Fruit fly (Drosophila melanogaster) S2 (cell line): ENCODE results near the gene Glt.

Experiments used
- CG8478 ChIP-seq: fragments of >200 bp; optimal IDR thresholded peaks from 2 replicates; lab custom pipeline; 2018
- CTCF ChIP-seq, 2 experiments: fragments of >200 bp; optimal IDR thresholded peaks; 2 replicates each; lab custom pipeline; 2018

Glt gene

DNA sequence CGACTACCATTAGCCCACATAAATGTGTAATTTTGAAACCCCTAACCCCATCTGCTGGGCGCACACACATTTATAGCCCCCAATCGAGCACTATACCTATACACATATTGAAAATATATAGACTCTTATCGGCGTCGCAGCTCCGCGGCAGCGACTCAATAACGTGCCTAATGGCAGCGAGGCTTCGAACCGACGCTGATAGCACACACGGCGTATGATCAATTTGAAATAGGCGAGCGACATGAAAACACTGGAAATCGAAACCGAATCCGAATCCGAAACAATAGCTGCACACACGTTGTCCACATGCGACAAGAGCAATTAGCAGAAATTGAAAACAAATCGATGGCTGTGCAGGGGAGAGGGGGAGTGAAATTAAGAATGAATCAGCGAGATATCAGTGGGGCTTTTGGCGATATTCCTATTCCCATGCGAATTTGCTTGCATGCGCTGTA is 21.8 kb downstream of the Glt start:
- TF ChIP-seq CTCF (optimal IDR thresholded peaks at IDR 0.05; lab: Kevin White, UChicago) (no peak), CG8478 (lab: Kevin White, UChicago) (no peak)

dm6 chr2L:8697915-8698627 is 25.6 kb downstream of the Glt start:
- no peak for TF ChIP-seq CTCF (optimal IDR thresholded peaks at IDR 0.05; lab: Kevin White, UChicago)
- no peak for TF ChIP-seq CG8478 (lab: Kevin White, UChicago)

dm6 chr2L:8699895-8700314 is 27.4 kb downstream of the Glt start:
- TF ChIP-seq CG8478 (lab: Kevin White, UChicago) = no peak
- no peak for TF ChIP-seq CTCF (optimal IDR thresholded peaks at IDR 0.05; lab: Kevin White, UChicago)

dm6 chr2L:8700870-8701616 is 28.5 kb downstream of the Glt start:
- TF ChIP-seq CG8478 (lab: Kevin White, UChicago) (no peak), CTCF (optimal IDR thresholded peaks at IDR 0.05; lab: Kevin White, UChicago) (no peak)

DNA sequence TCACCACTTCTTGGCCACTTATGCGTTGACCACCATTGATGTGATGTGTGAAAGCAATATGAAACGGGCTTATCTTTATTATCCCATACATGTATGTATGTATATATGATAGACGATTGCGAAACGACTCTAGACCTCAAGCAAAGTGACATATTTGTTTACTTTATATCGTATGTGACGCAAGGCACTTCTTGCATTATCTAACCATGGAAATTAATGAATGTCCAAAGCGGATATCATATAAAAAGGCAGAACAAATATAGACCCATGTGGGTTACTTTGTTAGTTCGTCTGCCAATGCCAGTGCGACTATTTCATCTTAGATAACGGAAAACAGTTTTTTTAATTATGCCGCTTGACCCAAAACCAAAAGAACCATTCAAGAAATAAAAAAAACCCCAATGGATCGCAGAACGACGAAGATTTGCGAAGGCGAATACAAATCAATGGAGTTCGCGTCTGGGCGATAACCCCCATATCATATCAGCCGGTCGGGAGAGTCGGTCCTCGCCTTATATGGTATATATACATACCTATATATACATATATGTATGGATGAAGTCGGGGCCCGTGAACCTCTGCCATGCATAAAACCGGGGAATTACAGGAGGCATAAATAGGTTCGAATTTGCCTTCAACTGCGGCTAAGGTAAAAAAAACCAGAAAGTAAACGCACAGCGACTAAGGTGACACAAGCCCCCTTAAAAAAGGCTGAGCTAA is 30.6 kb downstream of the Glt start:
- TF ChIP-seq CG8478 (lab: Kevin White, UChicago) (no peak), CTCF (optimal IDR thresholded peaks at IDR 0.05; lab: Kevin White, UChicago) (no peak)

dm6 chr2L:8704648-8705622 is 32.4 kb downstream of the Glt start, which contains the start of gene CatB:
TSS of gene CatB (plus strand) at chr2L:8705572.
- TF ChIP-seq CG8478 (lab: Kevin White, UChicago) = no peak
- no peak for TF ChIP-seq CTCF (optimal IDR thresholded peaks at IDR 0.05; lab: Kevin White, UChicago)

DNA sequence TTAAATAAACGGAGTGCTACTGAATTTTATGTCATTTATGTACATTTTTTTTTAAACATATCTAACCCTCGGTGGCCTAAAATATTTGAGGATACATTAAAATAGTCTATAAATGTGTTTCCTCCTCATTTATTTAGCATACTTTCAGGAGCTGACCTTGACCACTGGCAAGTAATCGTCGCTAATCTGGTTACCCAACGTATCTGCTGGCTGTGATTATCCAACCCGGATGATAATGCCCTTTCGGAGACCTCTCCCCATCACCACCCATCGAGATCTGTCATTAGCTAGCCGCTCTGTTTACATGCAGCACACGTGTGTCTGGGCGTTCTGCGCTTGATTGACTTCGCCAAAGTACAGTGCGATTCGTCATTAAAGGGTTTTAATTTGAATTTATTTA is 35.0 kb downstream of the Glt start:
- TF ChIP-seq CTCF (optimal IDR thresholded peaks at IDR 0.05; lab: Kevin White, UChicago) (no peak), CG8478 (lab: Kevin White, UChicago) (no peak)

DNA sequence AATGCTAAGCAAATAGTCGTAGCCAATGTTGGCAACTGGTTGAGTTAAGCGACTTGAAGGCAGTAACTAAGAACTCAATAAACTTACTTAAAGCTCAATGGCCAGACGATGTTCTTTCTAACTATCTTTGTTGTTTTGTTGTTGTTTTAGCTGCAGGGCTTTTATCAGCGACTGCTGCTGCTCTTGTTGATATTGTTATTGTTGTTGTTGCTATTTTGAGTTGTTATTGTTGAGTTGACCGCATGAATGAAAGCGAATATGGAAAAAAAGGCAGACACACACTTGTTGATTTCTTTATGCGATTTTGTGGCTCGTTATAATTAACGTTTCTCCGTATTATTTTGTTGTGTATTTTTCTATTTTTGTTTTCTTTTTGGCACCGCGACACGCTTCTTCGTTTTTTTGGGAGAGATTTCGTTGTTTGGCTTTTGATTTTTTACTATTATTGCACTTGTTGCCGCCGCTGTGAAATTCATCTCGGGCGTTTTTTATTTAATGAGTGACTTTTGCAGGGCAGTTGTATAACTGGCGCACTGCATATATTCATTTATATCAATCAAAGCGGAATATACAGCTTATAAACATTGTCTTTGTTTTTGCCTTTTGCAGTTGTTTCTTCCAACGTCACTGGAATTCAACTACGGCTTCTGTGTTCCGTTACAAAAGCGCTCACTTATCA is 36.0 kb downstream of the Glt start:
- TF ChIP-seq CG8478 (lab: Kevin White, UChicago) (no peak), CTCF (optimal IDR thresholded peaks at IDR 0.05; lab: Kevin White, UChicago) (no peak)

- TF ChIP-seq CG8478 (lab: Kevin White, UChicago) (no peak), CTCF (optimal IDR thresholded peaks at IDR 0.05; lab: Kevin White, UChicago) (no peak)
Measured at dm6 chr2L:8709078-8709399, 36.5 kb downstream of the Glt start.

dm6 chr2L:8709413-8709812 is 36.9 kb downstream of the Glt start, which contains the start of gene Hnf4:
TSS of gene Hnf4 (minus strand) at chr2L:8709611.
- TF ChIP-seq CG8478 (lab: Kevin White, UChicago) (no peak), CTCF (optimal IDR thresholded peaks at IDR 0.05; lab: Kevin White, UChicago) (no peak)

DNA sequence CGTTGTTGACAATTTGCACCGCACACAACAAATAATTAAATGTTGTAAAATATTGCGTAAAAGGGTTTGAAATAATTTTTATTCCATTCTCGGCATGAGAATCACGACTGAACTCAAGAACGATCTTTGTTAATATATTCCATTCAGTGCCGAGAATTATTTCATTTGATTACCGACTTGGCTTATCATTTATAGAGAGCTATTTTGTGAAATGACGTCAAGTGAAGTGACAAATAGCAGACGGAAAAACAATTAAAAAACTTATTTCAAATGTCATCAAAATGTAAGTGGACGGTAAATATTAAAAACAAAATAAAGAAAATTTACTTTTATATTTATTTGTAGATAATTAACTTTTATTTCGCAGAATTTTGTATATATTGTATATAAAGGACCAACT is 42.0 kb downstream of the Glt start:
- TF ChIP-seq CG8478 (lab: Kevin White, UChicago) (no peak), CTCF (optimal IDR thresholded peaks at IDR 0.05; lab: Kevin White, UChicago) (no peak)

DNA sequence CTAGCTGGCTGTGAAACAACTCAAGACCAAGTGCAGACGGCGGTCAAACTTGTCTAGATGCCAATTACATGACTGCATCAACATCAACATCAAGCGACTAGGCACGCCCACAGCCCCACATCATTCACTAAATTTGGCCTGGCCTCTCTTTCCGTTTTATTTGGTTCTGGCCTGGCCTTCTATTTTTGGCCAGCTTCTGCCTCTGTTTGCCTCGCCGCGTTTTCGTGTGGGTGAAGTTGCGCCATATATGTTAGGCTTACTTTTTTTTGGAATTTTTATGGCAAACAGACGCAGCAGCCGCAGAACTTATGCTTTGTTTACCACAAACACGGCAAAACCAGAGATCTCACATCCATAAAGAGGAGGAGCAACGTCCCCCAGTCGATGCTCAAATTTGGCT is 43.0 kb downstream of the Glt start:
- TF ChIP-seq CTCF (optimal IDR thresholded peaks at IDR 0.05; lab: Kevin White, UChicago) = no peak
- TF ChIP-seq CG8478 (lab: Kevin White, UChicago) = no peak

DNA sequence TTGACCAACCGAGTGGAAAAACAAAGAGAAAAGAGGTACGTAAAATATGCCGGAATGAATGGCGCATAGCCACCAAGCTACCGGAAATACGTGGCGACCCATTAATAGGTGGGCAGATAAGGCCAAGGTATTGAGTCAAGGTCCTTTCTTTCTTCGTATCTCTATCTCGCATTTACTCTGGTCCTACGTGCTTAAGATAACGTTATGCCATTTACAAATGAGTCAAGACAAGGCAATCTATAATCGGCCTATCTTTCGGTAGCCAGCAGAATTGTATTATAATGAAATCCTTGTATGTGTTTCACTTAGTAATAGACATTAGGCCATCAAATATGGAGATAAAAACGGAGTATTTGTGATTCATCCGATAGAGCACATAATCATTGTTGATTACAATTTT is 43.9 kb downstream of the Glt start:
- no peak for TF ChIP-seq CTCF (optimal IDR thresholded peaks at IDR 0.05; lab: Kevin White, UChicago)
- TF ChIP-seq CG8478 (lab: Kevin White, UChicago) = no peak
